Fruit fly (Drosophila melanogaster) whole organism: Measurements from ENCODE around the gene eIF1.

Experiments
- CG8478 ChIP-seq: fragments of >200 bp; optimal IDR thresholded peaks from 2 replicates; lab custom pipeline; 2018; ENCODE audit warnings: inconsistent platforms
- Dll ChIP-seq: fragments of >200 bp; optimal IDR thresholded peaks from 2 replicates; lab custom pipeline; 2017
- EcR ChIP-seq, 2 experiments: fragments of >200 bp; optimal IDR thresholded peaks; 2 replicates each; lab custom pipeline; 2017; ENCODE audit warnings: missing biosample characterization in 2 of 2, missing genetic modification characterization in 2 of 2, missing genetic modification reagents in 2 of 2
- pan ChIP-seq: fragments of >200 bp; optimal IDR thresholded peaks from 2 replicates; lab custom pipeline; 2017
- psq ChIP-seq: fragments of >200 bp; optimal IDR thresholded peaks from 2 replicates; lab custom pipeline; 2017
- usp ChIP-seq: fragments of >200 bp; optimal IDR thresholded peaks from 2 replicates; lab custom pipeline; 2017; ENCODE audit warnings: missing biosample characterization, missing genetic modification characterization, mixed read lengths

Gene eIF1

dm6 chr3L:3245189-3245588 lies 22.0 kb downstream of the eIF1 start:
- TF ChIP-seq EcR (GFP tag; optimal IDR thresholded peaks at IDR 0.05; lab: Kevin White, UChicago): no peak
- no peak for TF ChIP-seq psq (lab: Kevin White, UChicago)
- TF ChIP-seq CG8478 (lab: Kevin White, UChicago): no peak
- TF ChIP-seq usp (GFP tag; lab: Kevin White, UChicago): no peak
- no peak for TF ChIP-seq pan
- no peak for TF ChIP-seq Dll

dm6 chr3L:3246378-3247129 lies 23.4 kb downstream of the eIF1 start:
- no peak for TF ChIP-seq pan
- peak; percentile 87 to 93 for TF ChIP-seq EcR (GFP tag; optimal IDR thresholded peaks at IDR 0.05; lab: Kevin White, UChicago)
- no peak for TF ChIP-seq psq (lab: Kevin White, UChicago)
- TF ChIP-seq usp (GFP tag; lab: Kevin White, UChicago): no peak
- peak; percentile 69 for TF ChIP-seq Dll
- no peak for TF ChIP-seq CG8478 (lab: Kevin White, UChicago)

- TF ChIP-seq pan (no peak), Dll (peak; percentile 24), psq (lab: Kevin White, UChicago) (no peak), CG8478 (lab: Kevin White, UChicago) (peak; percentile 57), usp (GFP tag; lab: Kevin White, UChicago) (no peak), EcR (GFP tag; optimal IDR thresholded peaks at IDR 0.05; lab: Kevin White, UChicago) (peak; percentile 66 to 92)
Observed at dm6 chr3L:3247130-3248065, 24.3 kb downstream of the eIF1 start, which contains the start of gene CG43389. Gene CG43389, plus strand, starts transcription at chr3L:3248015.

dm6 chr3L:3248714-3249663 lies 25.8 kb downstream of the eIF1 start:
- no peak for TF ChIP-seq pan
- TF ChIP-seq Dll: no peak
- TF ChIP-seq psq (lab: Kevin White, UChicago): no peak
- no peak for TF ChIP-seq CG8478 (lab: Kevin White, UChicago)
- TF ChIP-seq EcR (GFP tag; optimal IDR thresholded peaks at IDR 0.05; lab: Kevin White, UChicago): no peak
- TF ChIP-seq usp (GFP tag; lab: Kevin White, UChicago): no peak

dm6 chr3L:3249664-3249996 lies 26.5 kb downstream of the eIF1 start:
- TF ChIP-seq usp (GFP tag; lab: Kevin White, UChicago) (no peak), EcR (GFP tag; optimal IDR thresholded peaks at IDR 0.05; lab: Kevin White, UChicago) (no peak), psq (lab: Kevin White, UChicago) (no peak), CG8478 (lab: Kevin White, UChicago) (no peak), pan (no peak), Dll (no peak)

dm6 chr3L:3249997-3250774 lies 27.0 kb downstream of the eIF1 start:
- TF ChIP-seq CG8478 (lab: Kevin White, UChicago) (no peak), psq (lab: Kevin White, UChicago) (no peak), EcR (GFP tag; optimal IDR thresholded peaks at IDR 0.05; lab: Kevin White, UChicago) (no peak), usp (GFP tag; lab: Kevin White, UChicago) (no peak), Dll (no peak), pan (no peak)

- TF ChIP-seq pan (no peak), usp (GFP tag; lab: Kevin White, UChicago) (no peak), psq (lab: Kevin White, UChicago) (no peak), EcR (GFP tag; optimal IDR thresholded peaks at IDR 0.05; lab: Kevin White, UChicago) (no peak)
Observed at dm6 chr3L:3250922-3251658, 27.9 kb downstream of the eIF1 start.

- no peak for TF ChIP-seq CG8478 (lab: Kevin White, UChicago)
- TF ChIP-seq usp (GFP tag; lab: Kevin White, UChicago): no peak
- TF ChIP-seq Dll: no peak
- TF ChIP-seq pan: no peak
- no peak for TF ChIP-seq EcR (GFP tag; optimal IDR thresholded peaks at IDR 0.05; lab: Kevin White, UChicago)
- TF ChIP-seq psq (lab: Kevin White, UChicago): no peak
Observed at dm6 chr3L:3251659-3252490, 28.7 kb downstream of the eIF1 start.

dm6 chr3L:3252884-3253283 lies 29.7 kb downstream of the eIF1 start:
- TF ChIP-seq EcR (GFP tag; optimal IDR thresholded peaks at IDR 0.05; lab: Kevin White, UChicago) (no peak), Dll (no peak), usp (GFP tag; lab: Kevin White, UChicago) (no peak), pan (no peak), psq (lab: Kevin White, UChicago) (no peak), CG8478 (lab: Kevin White, UChicago) (no peak)
